Worm (Caenorhabditis elegans): Measurements from ENCODE around the gene dnj-2.

- no peak for TF ChIP-seq ztf-28 (GFP tag; IDR thresholded peaks at IDR 0.05)
- no peak for TF ChIP-seq T07F8.4 (tag; optimal IDR thresholded peaks at IDR 0.05)
- TF ChIP-seq snpc-1.1 (tag; optimal IDR thresholded peaks at IDR 0.05; ENCODE audit: insufficient read depth): no peak
Measured at ce11 chrIV:11320500-11320899, 6.7 kb upstream of the dnj-2 start, which contains the start of gene edg-1.
